Fruit fly (Drosophila melanogaster) whole organism, wandering third instar larva: Measurements from ENCODE around the gene daed.
A peak's percentile ranks its signal among the peaks of the same experiment; 100 is the strongest.

ENCODE experiments used
- Abd-B ChIP-seq: fragments of >200 bp; optimal IDR thresholded peaks from 2 replicates; lab custom pipeline; 2017; ENCODE audit warnings: missing biosample characterization, missing genetic modification characterization
- CG32264 ChIP-seq: fragments of 200-800 bp; sonication (Bioruptor generic); optimal IDR thresholded peaks from 2 replicates; lab custom pipeline; 2016; ENCODE audit warnings: missing biosample characterization, missing genetic modification characterization
- CG9705 ChIP-seq: fragments of 200-800 bp; sonication (Bioruptor generic); optimal IDR thresholded peaks from 2 replicates; lab custom pipeline; 2018; ENCODE audit warnings: missing biosample characterization, mild to moderate bottlenecking, missing genetic modification characterization
- CrebA ChIP-seq: fragments of 200-800 bp; sonication (Bioruptor generic); optimal IDR thresholded peaks from 2 replicates; lab custom pipeline; 2016; ENCODE audit warnings: missing biosample characterization, mild to moderate bottlenecking, missing genetic modification characterization, borderline replicate concordance
- Dif ChIP-seq: fragments of 200-275, 200-300 bp; sonication (Bioruptor generic); optimal IDR thresholded peaks from 2 replicates; lab custom pipeline; 2018; ENCODE audit warnings: missing biosample characterization, missing genetic modification characterization; ENCODE audit not compliant: partially characterized antibody
- GATAd ChIP-seq: sonication (Bioruptor generic); optimal IDR thresholded peaks from 2 replicates; lab custom pipeline; 2016; ENCODE audit warnings: missing biosample characterization, missing genetic modification characterization
- HLH106 ChIP-seq: fragments of 200-800 bp; optimal IDR thresholded peaks from 3 replicates; lab custom pipeline; 2019; ENCODE audit warnings: missing biosample characterization, mild to moderate bottlenecking, missing genetic modification characterization, moderate library complexity
- Hnf4 ChIP-seq: fragments of 200-800 bp; sonication (Bioruptor generic); optimal IDR thresholded peaks from 2 replicates; lab custom pipeline; 2016; ENCODE audit warnings: missing biosample characterization, mild to moderate bottlenecking, missing genetic modification characterization
- Hr78 ChIP-seq: fragments of >200 bp; optimal IDR thresholded peaks from 2 replicates; lab custom pipeline; 2017; ENCODE audit warnings: missing biosample characterization, missing genetic modification characterization
- Hr83 ChIP-seq: fragments of 200-300 bp; sonication (Bioruptor generic); optimal IDR thresholded peaks from 2 replicates; lab custom pipeline; 2016; ENCODE audit warnings: missing biosample characterization, mild to moderate bottlenecking, missing genetic modification characterization, moderate library complexity; ENCODE audit not compliant: poor library complexity, severe bottlenecking
- Jra ChIP-seq: sonication (Bioruptor generic); optimal IDR thresholded peaks from 2 replicates; lab custom pipeline; 2016; ENCODE audit warnings: missing biosample characterization, missing genetic modification characterization
- Mio ChIP-seq: sonication (Bioruptor generic); optimal IDR thresholded peaks from 2 replicates; lab custom pipeline; 2016; ENCODE audit warnings: missing biosample characterization, missing genetic modification characterization
- Myc ChIP-seq: fragments of >200 bp; optimal IDR thresholded peaks from 2 replicates; lab custom pipeline; 2017
- N ChIP-seq: fragments of >200 bp; optimal IDR thresholded peaks from 2 replicates; lab custom pipeline; 2018; ENCODE audit warnings: missing biosample characterization, missing external identifiers, missing genetic modification characterization
- OdsH ChIP-seq: fragments of 200-800 bp; sonication (Bioruptor generic); optimal IDR thresholded peaks from 2 replicates; lab custom pipeline; 2016; ENCODE audit warnings: missing biosample characterization, mild to moderate bottlenecking, missing genetic modification characterization
- Rel ChIP-seq, 2 experiments: fragments of 200-800 bp; sonication (Bioruptor generic) in 1 of 2; optimal IDR thresholded peaks; 2 replicates in 1 of 2; 3 replicates in 1 of 2; lab custom pipeline; 2016 to 2019; ENCODE audit warnings: mild to moderate bottlenecking in 2 of 2, missing biosample characterization in 2 of 2, missing genetic modification characterization in 2 of 2, moderate library complexity in 1 of 2
- Sp1 ChIP-seq: fragments of 200-800 bp; sonication (Bioruptor generic); optimal IDR thresholded peaks from 3 replicates; lab custom pipeline; 2019; ENCODE audit warnings: missing biosample characterization, mild to moderate bottlenecking, missing genetic modification characterization, moderate library complexity
- Vsx2 ChIP-seq: fragments of 200-300, 225-300 bp; sonication (Bioruptor generic); optimal IDR thresholded peaks from 2 replicates; lab custom pipeline; 2018; ENCODE audit warnings: missing biosample characterization, missing genetic modification characterization; ENCODE audit not compliant: partially characterized antibody
- br ChIP-seq: fragments of 200-800 bp; sonication (Bioruptor generic); optimal IDR thresholded peaks from 2 replicates; lab custom pipeline; 2016; ENCODE audit warnings: missing biosample characterization, missing genetic modification characterization
- dl ChIP-seq, 2 experiments: fragments of 175-275, 200-275 bp in 1 of 2; fragments of 200-275 bp in 1 of 2; sonication (Bioruptor generic); optimal IDR thresholded peaks; lab custom pipeline; 2018; ENCODE audit warnings: mild to moderate bottlenecking in 2 of 2, missing biosample characterization in 2 of 2, missing genetic modification characterization in 2 of 2, moderate library complexity in 2 of 2; ENCODE audit not compliant: partially characterized antibody in 2 of 2, insufficient read depth in 1 of 2
- dmrt93B ChIP-seq: fragments of 200-800 bp; sonication (Bioruptor generic); optimal IDR thresholded peaks from 2 replicates; lab custom pipeline; 2018; ENCODE audit warnings: missing biosample characterization, mild to moderate bottlenecking, missing genetic modification characterization
- dsf ChIP-seq: sonication (Bioruptor generic); optimal IDR thresholded peaks from 2 replicates; lab custom pipeline; 2016; ENCODE audit warnings: missing biosample characterization, missing genetic modification characterization, borderline replicate concordance
- ey ChIP-seq: fragments of 200-800 bp; sonication (Bioruptor generic); optimal IDR thresholded peaks from 2 replicates; lab custom pipeline; 2016; ENCODE audit warnings: missing biosample characterization, missing genetic modification characterization
- foxo ChIP-seq, 2 experiments: fragments of 200-800 bp; sonication (Bioruptor generic); optimal IDR thresholded peaks; 2 replicates in 1 of 2; 3 replicates in 1 of 2; lab custom pipeline; 2016 to 2017; ENCODE audit warnings: missing biosample characterization in 2 of 2, missing genetic modification characterization in 2 of 2
- fru ChIP-seq: fragments of 200-800 bp; sonication (Bioruptor generic); optimal IDR thresholded peaks from 3 replicates; lab custom pipeline; 2016; ENCODE audit warnings: missing biosample characterization, mild to moderate bottlenecking, missing genetic modification characterization
- h ChIP-seq: fragments of 200-800 bp; sonication (Bioruptor generic); optimal IDR thresholded peaks from 3 replicates; lab custom pipeline; 2016; ENCODE audit warnings: missing biosample characterization, mild to moderate bottlenecking, missing genetic modification characterization
- jim ChIP-seq: fragments of 175-275, 200-325 bp; sonication (Bioruptor generic); optimal IDR thresholded peaks from 2 replicates; lab custom pipeline; 2016; ENCODE audit warnings: missing biosample characterization, mild to moderate bottlenecking, missing genetic modification characterization
- psq ChIP-seq: fragments of 200-800 bp; sonication (Bioruptor generic); optimal IDR thresholded peaks from 3 replicates; lab custom pipeline; 2017; ENCODE audit warnings: missing biosample characterization, mild to moderate bottlenecking, missing genetic modification characterization, moderate library complexity
- rgr ChIP-seq: fragments of 200-800 bp; sonication (Bioruptor generic); optimal IDR thresholded peaks from 3 replicates; lab custom pipeline; 2016; ENCODE audit warnings: missing biosample characterization, mild to moderate bottlenecking, missing genetic modification characterization
- sage ChIP-seq: fragments of 200-800 bp; sonication (Bioruptor generic); optimal IDR thresholded peaks from 2 replicates; lab custom pipeline; 2016; ENCODE audit warnings: missing biosample characterization, mild to moderate bottlenecking, missing genetic modification characterization
- sv ChIP-seq: fragments of 200-800 bp; sonication (Bioruptor generic); optimal IDR thresholded peaks from 3 replicates; lab custom pipeline; 2016; ENCODE audit warnings: missing biosample characterization, missing genetic modification characterization
- tai ChIP-seq: sonication (Bioruptor generic); optimal IDR thresholded peaks from 2 replicates; lab custom pipeline; 2016; ENCODE audit warnings: missing biosample characterization, missing genetic modification characterization
- usp ChIP-seq: fragments of >200 bp; optimal IDR thresholded peaks from 2 replicates; lab custom pipeline; 2017; ENCODE audit warnings: missing biosample characterization, missing genetic modification characterization
- woc ChIP-seq: sonication (Bioruptor generic); optimal IDR thresholded peaks from 2 replicates; lab custom pipeline; 2016; ENCODE audit warnings: missing biosample characterization, mild to moderate bottlenecking, missing genetic modification characterization

daed gene

dm6 chr2L:2217067-2217684, 1.1 kb upstream of the daed start, which contains the start of the genes CG15386, CG42371 and mio:
Gene CG15386, minus strand, starts transcription at chr2L:2217246.
Gene CG42371, minus strand, starts transcription at chr2L:2217246.
Gene mio, plus strand, starts transcription at chr2L:2217290.
- TF ChIP-seq Myc, result no peak
- no peak for TF ChIP-seq Rel (GFP tag; optimal IDR thresholded peaks at IDR 0.05; lab: Kevin White, UChicago)
- peak; percentile 86 for TF ChIP-seq Rel (tag; optimal IDR thresholded peaks at IDR 0.05; lab: Kevin White, UChicago)
- peak; percentile 83 for TF ChIP-seq Hr83 (GFP tag; lab: Kevin White, UChicago)
- peak in 1 of 2 experiments; percentile 41 for TF ChIP-seq foxo (GFP tag; optimal IDR thresholded peaks at IDR 0.05; lab: Kevin White, UChicago)
- TF ChIP-seq psq (GFP tag; lab: Kevin White, UChicago), result peak; percentile 5
- peak; percentile 5 for TF ChIP-seq ey (GFP tag; lab: Kevin White, UChicago)
- no peak for TF ChIP-seq Hr78
- TF ChIP-seq Dif, result peak; percentile 8
- TF ChIP-seq dsf (GFP tag; lab: Kevin White, UChicago), result no peak
- TF ChIP-seq woc (GFP tag; lab: Kevin White, UChicago), result no peak
- peak in 1 of 2 experiments; percentile 22 for TF ChIP-seq dl (GFP tag; optimal IDR thresholded peaks at IDR 0.05; lab: Kevin White, UChicago; ENCODE audit: insufficient read depth in 1 of 2, partially characterized antibody in 2 of 2)
- TF ChIP-seq N (GFP tag; lab: Kevin White, UChicago), result no peak
- TF ChIP-seq GATAd (GFP tag; lab: Kevin White, UChicago), result no peak
- no peak for TF ChIP-seq CG9705
- peak; percentile 55 for TF ChIP-seq br (GFP tag; lab: Kevin White, UChicago)
- no peak for TF ChIP-seq CrebA (GFP tag; lab: Kevin White, UChicago)
- TF ChIP-seq h (GFP tag; lab: Kevin White, UChicago), result peak; percentile 40
- TF ChIP-seq OdsH, result peak; percentile 14
- no peak for TF ChIP-seq sage (GFP tag; lab: Kevin White, UChicago)
- TF ChIP-seq Jra (GFP tag; lab: Kevin White, UChicago), result no peak
- peak; percentile 52 for TF ChIP-seq rgr (GFP tag; lab: Kevin White, UChicago)
- peak; percentile 32 for TF ChIP-seq Sp1 (GFP tag; lab: Kevin White, UChicago)
- peak; percentile 70 for TF ChIP-seq jim (GFP tag; lab: Kevin White, UChicago)
- TF ChIP-seq Vsx2 (GFP tag; lab: Kevin White, UChicago), result no peak
- TF ChIP-seq tai (GFP tag; lab: Kevin White, UChicago), result no peak

- TF ChIP-seq sv (GFP tag; lab: Kevin White, UChicago) (no peak), dmrt93B (GFP tag; lab: Kevin White, UChicago) (no peak), Abd-B (GFP tag; lab: Kevin White, UChicago) (no peak), Vsx2 (GFP tag; lab: Kevin White, UChicago) (no peak), usp (GFP tag; lab: Kevin White, UChicago) (no peak), Myc (no peak), h (GFP tag; lab: Kevin White, UChicago) (peak; percentile 67), Hr78 (no peak), Dif (no peak), HLH106 (tag; lab: Kevin White, UChicago) (peak; percentile 32), ey (GFP tag; lab: Kevin White, UChicago) (peak; percentile 3), Rel (GFP tag; optimal IDR thresholded peaks at IDR 0.05; lab: Kevin White, UChicago) (no peak), Rel (tag; optimal IDR thresholded peaks at IDR 0.05; lab: Kevin White, UChicago) (peak; percentile 52), OdsH (peak; percentile 36), br (GFP tag; lab: Kevin White, UChicago) (no peak), Sp1 (GFP tag; lab: Kevin White, UChicago) (peak; percentile 64), psq (GFP tag; lab: Kevin White, UChicago) (peak; percentile 2), N (GFP tag; lab: Kevin White, UChicago) (no peak), CG9705 (peak; percentile 55), foxo (GFP tag; optimal IDR thresholded peaks at IDR 0.05; lab: Kevin White, UChicago) (peak in 1 of 2 experiments; percentile 30), rgr (GFP tag; lab: Kevin White, UChicago) (peak; percentile 73), woc (GFP tag; lab: Kevin White, UChicago) (no peak)
Measured at dm6 chr2L:2214004-2214403, 2.1 kb downstream of the daed start, which contains the start of the genes Uch and CG34174. Gene Uch, minus strand, starts transcription at chr2L:2214211. Gene CG34174, plus strand, starts transcription at chr2L:2214266.

dm6 chr2L:2212478-2212877, 3.6 kb downstream of the daed start, which contains the start of gene CG15385:
Gene CG15385, minus strand, starts transcription at chr2L:2212571.
- TF ChIP-seq CG32264 (no peak), tai (GFP tag; lab: Kevin White, UChicago) (no peak), psq (GFP tag; lab: Kevin White, UChicago) (no peak), Dif (peak; percentile 61), Rel (GFP tag; optimal IDR thresholded peaks at IDR 0.05; lab: Kevin White, UChicago) (no peak), Rel (tag; optimal IDR thresholded peaks at IDR 0.05; lab: Kevin White, UChicago) (peak; percentile 54), dsf (GFP tag; lab: Kevin White, UChicago) (no peak), fru (no peak), Mio (no peak), HLH106 (tag; lab: Kevin White, UChicago) (no peak), br (GFP tag; lab: Kevin White, UChicago) (no peak), Hnf4 (GFP tag; lab: Kevin White, UChicago) (no peak), Myc (no peak), rgr (GFP tag; lab: Kevin White, UChicago) (no peak)
